Worm (Caenorhabditis elegans) whole organism, late embryonic: ENCODE data around the gene C24H10.3.

Experiments
- hlh-8 ChIP-seq: sonication (generic microtip); optimal IDR thresholded peaks from 2 replicates; lab custom pipeline; 2016; ENCODE audit warnings: missing genotype, missing genetic modification characterization, missing compliant biosample characterization
- pag-3 ChIP-seq: sonication (generic microtip); optimal IDR thresholded peaks from 2 replicates; lab custom pipeline; 2016; ENCODE audit warnings: missing compliant biosample characterization, missing genetic modification characterization, borderline replicate concordance
- rnt-1 ChIP-seq: sonication (generic microtip); optimal IDR thresholded peaks from 2 replicates; lab custom pipeline; 2016; ENCODE audit warnings: missing genetic modification characterization, missing compliant biosample characterization

DNA sequence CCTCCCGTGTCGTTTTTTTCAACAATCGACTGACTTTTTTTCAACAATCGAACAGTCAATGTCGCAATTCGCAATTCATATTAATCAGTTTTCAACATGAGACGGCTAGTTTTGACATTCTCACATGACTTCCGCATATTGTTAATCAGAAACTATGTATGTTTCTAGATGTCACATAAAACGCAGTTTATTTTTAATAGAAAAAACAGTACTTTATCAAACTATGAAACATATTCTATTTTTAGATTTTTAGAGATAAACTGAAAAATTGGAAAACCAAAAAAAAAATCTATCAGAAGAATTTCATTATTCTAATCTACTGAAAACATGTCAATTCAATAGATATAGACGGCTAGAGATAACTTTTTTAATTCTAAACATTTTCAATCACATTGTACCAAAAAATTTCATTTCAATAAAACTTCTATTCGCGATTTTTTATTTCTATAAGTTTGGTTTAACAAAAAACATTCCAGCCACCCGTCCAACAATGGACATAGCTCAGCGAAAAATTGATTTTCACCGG is 26.6 kb downstream of the C24H10.3 start, which contains the start of gene pnk-4:
- TF ChIP-seq rnt-1 (tag; lab: Kevin White, UChicago) (no peak), pag-3 (tag; lab: Kevin White, UChicago) (no peak), hlh-8 (tag; lab: Kevin White, UChicago) (no peak)
